Worm (Caenorhabditis elegans): Measurements from ENCODE around the gene clec-264.
A peak's percentile ranks its signal among the peaks of the same experiment; 100 is the strongest.

Gene clec-264

DNA sequence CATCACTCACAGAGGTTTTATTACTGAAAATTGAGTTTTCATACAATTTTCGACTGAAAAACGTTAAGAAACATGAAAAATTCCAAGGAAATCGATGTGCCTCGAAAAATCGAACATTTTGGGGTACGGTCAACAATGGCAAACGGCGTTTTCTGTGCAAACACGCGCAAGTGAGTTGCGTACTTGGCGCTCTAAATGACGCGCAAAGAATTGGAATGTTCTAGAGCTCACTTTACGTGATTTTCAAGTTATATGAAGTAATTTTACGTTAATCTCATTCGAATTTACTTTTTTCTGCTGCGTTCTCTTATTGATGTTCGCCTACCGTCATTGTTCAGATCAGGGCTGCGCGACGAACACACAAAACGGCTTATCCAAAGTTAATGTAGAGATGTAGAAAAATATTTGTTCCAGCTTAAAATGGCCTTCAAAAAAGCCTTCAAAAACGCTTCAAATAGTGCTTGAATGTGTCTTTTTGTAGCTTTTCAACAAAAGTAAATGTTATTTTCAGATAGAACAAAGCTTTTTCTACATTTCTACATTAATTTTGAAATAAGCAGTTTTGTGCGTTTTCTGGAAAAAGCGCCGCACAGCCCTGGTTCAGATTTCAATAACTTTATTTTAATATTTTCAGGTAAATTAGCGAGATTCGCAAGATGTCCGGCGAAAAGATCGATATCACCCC lies 4.8 kb downstream of the clec-264 start, which contains the start of the genes F31D4.2 and fkb-6:
Gene F31D4.2, minus strand, starts transcription at position 23 of the 685 bp plus-strand sequence.
Gene fkb-6, plus strand, starts transcription at position 635 of the 685 bp plus-strand sequence.
- TF ChIP-seq egl-18 (GFP tag; IDR thresholded peaks at IDR 0.05) (no peak), K12H6.12 (tag; optimal IDR thresholded peaks at IDR 0.05) (peak; percentile 35), rpc-1 (optimal IDR thresholded peaks at IDR 0.05) (peak; percentile 30), rpc-1 (tag; optimal IDR thresholded peaks at IDR 0.05) (no peak), pbrm-1 (GFP tag; IDR thresholded peaks at IDR 0.05) (peak; percentile 66; the same call in 1 of the 2 replicates), egrh-3 (GFP tag; IDR thresholded peaks at IDR 0.05) (0 out of 2 replicates have a peak, but pooled peaks have one; percentile 4), attf-5 (GFP tag; optimal IDR thresholded peaks at IDR 0.05) (peak; percentile 43), madf-3 (GFP tag; IDR thresholded peaks at IDR 0.05) (0 out of 2 replicates have a peak, but pooled peaks have one; percentile 25), lin-54 (GFP tag; optimal IDR thresholded peaks at IDR 0.05) (peak; percentile 61), D2030.7 (GFP tag; IDR thresholded peaks at IDR 0.05) (peak; percentile 89), hmg-1.2 (GFP tag; IDR thresholded peaks at IDR 0.05) (peak; percentile 50), snpc-3.4 (tag; optimal IDR thresholded peaks at IDR 0.05) (peak; percentile 49), ceh-40 (GFP tag; IDR thresholded peaks at IDR 0.05) (no peak), snpc-1.1 (tag; optimal IDR thresholded peaks at IDR 0.05; ENCODE audit: insufficient read depth) (peak; percentile 18), lin-35 (GFP tag; optimal IDR thresholded peaks at IDR 0.05) (peak in 1 of 3 experiments; percentile 64), tbp1 (GFP tag; optimal IDR thresholded peaks at IDR 0.05) (peak; percentile 58), ekl-4 (GFP tag; IDR thresholded peaks at IDR 0.05) (peak; percentile 53; the same call in 1 of the 2 replicates), F23B12.7 (tag; optimal IDR thresholded peaks at IDR 0.05; ENCODE audit: insufficient read depth) (peak; percentile 17), dox-1 (GFP tag; IDR thresholded peaks at IDR 0.05) (peak; percentile 66), tlf-1 (GFP tag; optimal IDR thresholded peaks at IDR 0.05) (peak; percentile 20), sea-2 (GFP tag; IDR thresholded peaks at IDR 0.05) (no peak), ceh-91 (GFP tag; IDR thresholded peaks at IDR 0.05) (peak; percentile 46; the same call in 1 of the 2 replicates), hlh-26 (GFP tag; conservative IDR thresholded peaks at IDR 0.05) (no peak), hsf-1 (GFP tag; IDR thresholded peaks at IDR 0.05) (peak; percentile 97), madf-8 (GFP tag; conservative IDR thresholded peaks at IDR 0.05) (peak; percentile 14; the same call in 1 of the 2 replicates), athp-1 (tag; optimal IDR thresholded peaks at IDR 0.05) (peak; percentile 26), lsl-1 (GFP tag; optimal IDR thresholded peaks at IDR 0.05) (peak; percentile 88), efl-1 (GFP tag; optimal IDR thresholded peaks at IDR 0.05) (no peak), Y79H2A.3 (GFP tag; conservative IDR thresholded peaks at IDR 0.05) (no peak), B0336.3 (GFP tag; IDR thresholded peaks at IDR 0.05) (0 out of 2 replicates have a peak, but pooled peaks have one; percentile 23), rcor-1 (GFP tag; IDR thresholded peaks at IDR 0.05) (peak; percentile 79), cebp-1 (GFP tag; IDR thresholded peaks at IDR 0.05) (no peak), cebp-1 (tag; optimal IDR thresholded peaks at IDR 0.05) (peak; percentile 59), madf-10 (tag; optimal IDR thresholded peaks at IDR 0.05) (peak; percentile 6), lir-1 (GFP tag; conservative IDR thresholded peaks at IDR 0.05) (0 out of 2 replicates have a peak, but pooled peaks have one; percentile 6), madf-6 (GFP tag; IDR thresholded peaks at IDR 0.05) (peak; percentile 72), F33H1.4 (GFP tag; IDR thresholded peaks at IDR 0.05) (0 out of 2 replicates have a peak, but pooled peaks have one; percentile 7), lag-1 (GFP tag; IDR thresholded peaks at IDR 0.05) (no peak), snpc-4 (GFP tag; optimal IDR thresholded peaks at IDR 0.05) (no peak), snpc-4 (tag; optimal IDR thresholded peaks at IDR 0.05) (peak in 3 of 4 experiments; percentile 6 to 60 (median 23)), K11D2.4 (GFP tag; IDR thresholded peaks at IDR 0.05) (peak; percentile 62), ceh-100 (GFP tag; IDR thresholded peaks at IDR 0.05) (peak; percentile 50; the same call in 1 of the 2 replicates), ceh-27 (GFP tag; optimal IDR thresholded peaks at IDR 0.05) (peak; percentile 63), F57C9.4 (tag; optimal IDR thresholded peaks at IDR 0.05) (no peak), lin-40 (tag; optimal IDR thresholded peaks at IDR 0.05) (peak; percentile 57), ztf-25 (GFP tag; IDR thresholded peaks at IDR 0.05) (no peak), mcd-1 (GFP tag; IDR thresholded peaks at IDR 0.05) (peak; percentile 70)
